Worm (Caenorhabditis elegans) whole organism, midembryonic: Measurements from ENCODE around the gene F48F5.6.

Source experiments
- ref-1 ChIP-seq: fragments of 200-800 bp; sonication (Bioruptor generic); conservative IDR thresholded peaks from 2 replicates; pipeline ENCODE4 v1.3.6; 2022; ENCODE audit warnings: missing genetic modification reagents, missing genetic modification characterization, missing compliant biosample characterization
- tab-1 ChIP-seq: fragments of 200-800 bp; sonication (Bioruptor generic); IDR thresholded peaks from 2 replicates; pipeline ENCODE4 v1.3.6; 2022; ENCODE audit warnings: missing genetic modification characterization, missing compliant biosample characterization

DNA sequence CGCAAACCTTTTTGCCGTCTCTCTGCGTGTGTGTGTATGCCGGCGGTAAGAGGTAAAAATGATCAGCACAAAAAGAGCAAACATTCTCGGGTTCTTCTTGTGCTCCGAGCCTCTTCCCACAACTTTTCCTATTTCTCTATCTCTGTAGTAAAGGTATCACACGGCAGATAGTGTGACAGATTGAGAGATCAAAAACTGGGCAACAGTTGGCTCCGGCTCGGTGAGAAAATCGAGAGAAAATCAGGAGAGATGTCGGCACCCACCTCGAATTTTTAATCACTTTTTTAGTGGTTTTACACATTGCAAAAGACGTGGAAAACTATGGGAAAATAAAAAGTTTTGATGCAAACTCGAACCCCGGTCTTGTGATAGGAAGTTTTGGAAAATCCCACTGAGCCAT lies 1.2 kb downstream of the F48F5.6 start:
- no peak for TF ChIP-seq tab-1 (GFP tag; lab: Robert Waterston, UW)
- no peak for TF ChIP-seq ref-1 (GFP tag; lab: Robert Waterston, UW)
